Fruit fly (Drosophila melanogaster) whole organism: ENCODE measurements around the gene CG31910.
A peak's percentile ranks its signal among the peaks of the same experiment; 100 is the strongest.

Experiments
- Dll ChIP-seq: fragments of >200 bp; optimal IDR thresholded peaks from 2 replicates; lab custom pipeline; 2017
- EcR ChIP-seq, 2 experiments: fragments of >200 bp; optimal IDR thresholded peaks; 2 replicates each; lab custom pipeline; 2017; ENCODE audit warnings: missing biosample characterization in 2 of 2, missing genetic modification characterization in 2 of 2, missing genetic modification reagents in 2 of 2
- pan ChIP-seq: fragments of >200 bp; optimal IDR thresholded peaks from 2 replicates; lab custom pipeline; 2017
- psq ChIP-seq: fragments of >200 bp; optimal IDR thresholded peaks from 2 replicates; lab custom pipeline; 2017
- usp ChIP-seq: fragments of >200 bp; optimal IDR thresholded peaks from 2 replicates; lab custom pipeline; 2017; ENCODE audit warnings: missing biosample characterization, missing genetic modification characterization, mixed read lengths

dm6 chr2L:6708997-6709662 is 36.3 kb downstream of the CG31910 start, which contains the start of gene Tsp:
- TF ChIP-seq pan (lab: Kevin White, UChicago) (no peak), EcR (GFP tag; optimal IDR thresholded peaks at IDR 0.05; lab: Kevin White, UChicago) (no peak), usp (GFP tag; lab: Kevin White, UChicago) (no peak), Dll (lab: Kevin White, UChicago) (peak; percentile 29), psq (lab: Kevin White, UChicago) (no peak)
